Worm (Caenorhabditis elegans) whole organism, mixed stage, embryonic: ENCODE results near the gene R52.4.
"Not testable (repeated sequence)": the region's sequence is repeated elsewhere in the genome, so short reads cannot be mapped to it uniquely, and the experiment has no call there.

Source experiments
- bed-3 ChIP-seq: fragments of 200-800 bp; sonication (Bioruptor generic); optimal IDR thresholded peaks from 3 replicates; lab custom pipeline; 2018; ENCODE audit warnings: mild to moderate bottlenecking, missing genetic modification characterization, moderate library complexity, missing compliant biosample characterization
- blmp-1 ChIP-seq: fragments of 150-350 bp; optimal IDR thresholded peaks from 2 replicates; lab custom pipeline; 2014; ENCODE audit warnings: missing biosample characterization, missing genetic modification characterization
- ceh-39 ChIP-seq: fragments of 150-350 bp; optimal IDR thresholded peaks from 2 replicates; lab custom pipeline; 2014; ENCODE audit warnings: missing biosample characterization, missing genetic modification characterization
- ceh-43 ChIP-seq: fragments of 200-800 bp; sonication (Bioruptor generic); optimal IDR thresholded peaks from 2 replicates; lab custom pipeline; 2018; ENCODE audit warnings: mild to moderate bottlenecking, missing genetic modification characterization, moderate library complexity, missing compliant biosample characterization
- ceh-83 ChIP-seq: fragments of 200-800 bp; sonication (Bioruptor generic); optimal IDR thresholded peaks from 2 replicates; lab custom pipeline; 2018; ENCODE audit warnings: mild to moderate bottlenecking, missing genetic modification characterization, missing compliant biosample characterization
- ces-1 ChIP-seq: fragments of 150-350 bp; optimal IDR thresholded peaks from 2 replicates; lab custom pipeline; 2014; ENCODE audit warnings: missing biosample characterization, missing genetic modification reagents, missing genetic modification characterization
- cnd-1 ChIP-seq: fragments of 200-800 bp; sonication (Bioruptor generic); optimal IDR thresholded peaks from 2 replicates; lab custom pipeline; 2018; ENCODE audit warnings: mild to moderate bottlenecking, missing genetic modification characterization, missing compliant biosample characterization
- drap-1 ChIP-seq: fragments of 200-800 bp; sonication (Bioruptor generic); optimal IDR thresholded peaks from 3 replicates; lab custom pipeline; 2018; ENCODE audit warnings: mild to moderate bottlenecking, missing genetic modification characterization, missing compliant biosample characterization
- elt-1 ChIP-seq: sonication (generic microtip); optimal IDR thresholded peaks from 2 replicates; lab custom pipeline; 2017; ENCODE audit warnings: missing genetic modification characterization, mild to moderate bottlenecking, missing compliant biosample characterization, antibody characterized with exemption, moderate library complexity, borderline replicate concordance; ENCODE audit not compliant: insufficient read depth
- flh-1 ChIP-seq: fragments of 200-800 bp; sonication (Bioruptor generic); optimal IDR thresholded peaks from 2 replicates; lab custom pipeline; 2018; ENCODE audit warnings: mild to moderate bottlenecking, missing genetic modification characterization, moderate library complexity, missing compliant biosample characterization
- ham-2 ChIP-seq: fragments of 200-800 bp; sonication (Bioruptor generic); optimal IDR thresholded peaks from 2 replicates; lab custom pipeline; 2018; ENCODE audit warnings: mild to moderate bottlenecking, missing genetic modification characterization, missing compliant biosample characterization
- hlh-1 ChIP-seq: fragments of 150-350 bp; optimal IDR thresholded peaks from 2 replicates; lab custom pipeline; 2014; ENCODE audit warnings: missing biosample characterization, missing genetic modification reagents, missing genetic modification characterization
- lin-13 ChIP-seq: fragments of 150-350 bp; optimal IDR thresholded peaks from 2 replicates; lab custom pipeline; 2014; ENCODE audit warnings: missing biosample characterization, missing genetic modification characterization
- lin-32 ChIP-seq: fragments of 200-800 bp; sonication (Bioruptor generic); optimal IDR thresholded peaks from 2 replicates; lab custom pipeline; 2018; ENCODE audit warnings: mild to moderate bottlenecking, missing genetic modification characterization, missing compliant biosample characterization
- lsy-2 ChIP-seq: fragments of 150-350 bp; optimal IDR thresholded peaks from 2 replicates; lab custom pipeline; 2014; ENCODE audit warnings: missing biosample characterization, missing genetic modification characterization
- mab-5 ChIP-seq: fragments of 150-350 bp; optimal IDR thresholded peaks from 2 replicates; lab custom pipeline; 2014; ENCODE audit warnings: missing biosample characterization, missing genetic modification characterization
- mep-1 ChIP-seq: fragments of 150-350 bp; optimal IDR thresholded peaks from 2 replicates; lab custom pipeline; 2017; ENCODE audit warnings: missing biosample characterization, missing genetic modification reagents, missing genetic modification characterization, inconsistent platforms
- mls-2 ChIP-seq: sonication (generic microtip); optimal IDR thresholded peaks from 2 replicates; lab custom pipeline; 2016; ENCODE audit warnings: mild to moderate bottlenecking, missing genetic modification characterization, moderate library complexity, missing compliant biosample characterization
- nhr-12 ChIP-seq: fragments of 150-350 bp; optimal IDR thresholded peaks from 2 replicates; lab custom pipeline; 2014; ENCODE audit warnings: missing biosample characterization, missing genetic modification characterization
- nhr-2 ChIP-seq: fragments of 150-350 bp; optimal IDR thresholded peaks from 2 replicates; lab custom pipeline; 2014; ENCODE audit warnings: missing biosample characterization, missing genetic modification characterization
- nhr-237 ChIP-seq: fragments of 150-350 bp; optimal IDR thresholded peaks from 2 replicates; lab custom pipeline; 2014; ENCODE audit warnings: missing biosample characterization, missing genetic modification characterization
- nhr-28 ChIP-seq: fragments of 150-350 bp; optimal IDR thresholded peaks from 2 replicates; lab custom pipeline; 2014; ENCODE audit warnings: missing biosample characterization, missing genetic modification characterization
- nhr-76 ChIP-seq: sonication (generic microtip); optimal IDR thresholded peaks from 2 replicates; lab custom pipeline; 2017; ENCODE audit warnings: missing biosample characterization, missing genetic modification characterization
- pha-4 ChIP-seq: fragments of 150-350 bp; optimal IDR thresholded peaks from 2 replicates; lab custom pipeline; 2018; ENCODE audit warnings: missing biosample characterization, missing genetic modification reagents, missing genetic modification characterization
- sem-2 ChIP-seq: fragments of 200-800 bp; sonication (Bioruptor generic); optimal IDR thresholded peaks from 2 replicates; lab custom pipeline; 2018; ENCODE audit warnings: mild to moderate bottlenecking, missing genetic modification characterization, missing compliant biosample characterization
- snpc-4 ChIP-seq: fragments of 150-350 bp; optimal IDR thresholded peaks from 2 replicates; lab custom pipeline; 2014; ENCODE audit warnings: missing biosample characterization, missing genetic modification characterization
- sptf-1 ChIP-seq: sonication (generic microtip); optimal IDR thresholded peaks from 2 replicates; lab custom pipeline; 2017; ENCODE audit warnings: mild to moderate bottlenecking, missing genetic modification characterization, moderate library complexity, missing compliant biosample characterization
- tbx-8 ChIP-seq: fragments of 200-800 bp; sonication (Bioruptor generic); optimal IDR thresholded peaks from 2 replicates; lab custom pipeline; 2018; ENCODE audit warnings: mild to moderate bottlenecking, missing genetic modification characterization, moderate library complexity, missing compliant biosample characterization
- unc-120 ChIP-seq: sonication (generic microtip); optimal IDR thresholded peaks from 2 replicates; lab custom pipeline; 2017; ENCODE audit warnings: missing genetic modification characterization, missing compliant biosample characterization; ENCODE audit not compliant: poor library complexity, severe bottlenecking
- unc-39 ChIP-seq: fragments of 150-350 bp; optimal IDR thresholded peaks from 2 replicates; lab custom pipeline; 2014; ENCODE audit warnings: missing biosample characterization, missing genetic modification characterization
- unc-62 ChIP-seq: fragments of 150-350 bp; optimal IDR thresholded peaks from 2 replicates; lab custom pipeline; 2014; ENCODE audit warnings: missing biosample characterization, missing genetic modification reagents, missing genetic modification characterization
- zip-8 ChIP-seq: fragments of 150-350 bp; optimal IDR thresholded peaks from 2 replicates; lab custom pipeline; 2014; ENCODE audit warnings: missing biosample characterization, missing genetic modification characterization
- ztf-11 ChIP-seq: fragments of 150-350 bp; optimal IDR thresholded peaks from 2 replicates; lab custom pipeline; 2014; ENCODE audit warnings: missing biosample characterization, missing genetic modification characterization

Gene R52.4

ce11 chrII:2108295-2108694, at the start of gene R52.4:
Gene R52.4 (minus strand): TSS chrII:2108395.
- TF ChIP-seq lin-13 (tag; lab: Kevin White, UChicago) (no peak), snpc-4 (no peak), nhr-28 (no peak), bed-3 (GFP tag; lab: Kevin White, UChicago) (no peak), unc-120 (tag; lab: Kevin White, UChicago) (no peak), blmp-1 (no peak), unc-62 (no peak), drap-1 (GFP tag; lab: Kevin White, UChicago) (no peak), lin-32 (GFP tag; lab: Kevin White, UChicago) (no peak), ceh-43 (GFP tag; lab: Kevin White, UChicago) (no peak), mls-2 (tag; lab: Kevin White, UChicago) (no peak), ceh-39 (no peak), mep-1 (tag; lab: Kevin White, UChicago) (no peak), hlh-1 (tag; lab: Kevin White, UChicago) (no peak), cnd-1 (tag; lab: Kevin White, UChicago) (no peak), tbx-8 (no peak), ham-2 (no peak), sem-2 (GFP tag; lab: Kevin White, UChicago) (no peak)

- not testable (repeated sequence) for TF ChIP-seq blmp-1; nhr-76 (tag; lab: Kevin White, UChicago); lin-13 (tag; lab: Kevin White, UChicago)
- TF ChIP-seq, all 35 proteins: peak for 0; not testable (repeated sequence) for 35
Measured at ce11 chrII:2153708-2154107, 45.5 kb upstream of the R52.4 start, which contains the start of gene math-18. Gene math-18 (plus strand): TSS chrII:2154008.

ce11 chrII:2152455-2152854, 44.3 kb upstream of the R52.4 start:
- no peak for TF ChIP-seq blmp-1
- TF ChIP-seq nhr-12 = no peak
- no peak for TF ChIP-seq zip-8
- TF ChIP-seq drap-1 (GFP tag; lab: Kevin White, UChicago) = no peak
- no peak for TF ChIP-seq lin-32 (GFP tag; lab: Kevin White, UChicago)
- no peak for TF ChIP-seq unc-62
- no peak for TF ChIP-seq mab-5 (tag; lab: Kevin White, UChicago)
- TF ChIP-seq flh-1 (GFP tag; lab: Kevin White, UChicago) = no peak
- TF ChIP-seq pha-4 (tag; lab: Kevin White, UChicago) = no peak
- no peak for TF ChIP-seq elt-1 (tag; lab: Kevin White, UChicago)
- TF ChIP-seq snpc-4 = no peak
- TF ChIP-seq nhr-28 = no peak
- no peak for TF ChIP-seq sptf-1 (tag; lab: Kevin White, UChicago)
- no peak for TF ChIP-seq ceh-39

- TF ChIP-seq cnd-1 (tag; lab: Kevin White, UChicago) (no peak), elt-1 (tag; lab: Kevin White, UChicago) (peak; percentile 74)
Measured at ce11 chrII:2150485-2150985, 42.3 kb upstream of the R52.4 start, which contains the start of the genes C40A11.7 and C40A11.8. Gene C40A11.7 (minus strand): TSS chrII:2150585. Gene C40A11.8 (minus strand): TSS chrII:2150935.

ce11 chrII:2146900-2147375, 38.7 kb upstream of the R52.4 start, which contains the start of gene C40A11.2:
Gene C40A11.2 (plus strand): TSS chrII:2146950.
- no peak for TF ChIP-seq hlh-1 (tag; lab: Kevin White, UChicago)
- no peak for TF ChIP-seq lsy-2 (tag; lab: Kevin White, UChicago)
- TF ChIP-seq mab-5 (tag; lab: Kevin White, UChicago) = no peak
- no peak for TF ChIP-seq ceh-43 (GFP tag; lab: Kevin White, UChicago)
- TF ChIP-seq snpc-4 = no peak
- no peak for TF ChIP-seq ceh-83
- no peak for TF ChIP-seq nhr-2 (tag; lab: Kevin White, UChicago)
- TF ChIP-seq ces-1 (GFP tag; lab: Kevin White, UChicago) = no peak
- no peak for TF ChIP-seq lin-13 (tag; lab: Kevin White, UChicago)
- TF ChIP-seq nhr-12 = no peak
- no peak for TF ChIP-seq unc-120 (tag; lab: Kevin White, UChicago)
- TF ChIP-seq bed-3 (GFP tag; lab: Kevin White, UChicago) = no peak
- no peak for TF ChIP-seq cnd-1 (tag; lab: Kevin White, UChicago)
- TF ChIP-seq unc-39 = no peak
- TF ChIP-seq nhr-76 (tag; lab: Kevin White, UChicago) = no peak
- no peak for TF ChIP-seq ztf-11 (tag; lab: Kevin White, UChicago)
- TF ChIP-seq nhr-28 = no peak
- TF ChIP-seq nhr-237 (tag; lab: Kevin White, UChicago) = no peak
